Fruit fly (Drosophila melanogaster) whole organism, wandering third instar larva: ENCODE measurements around the gene lilli.

Experiments
- Abd-B ChIP-seq: fragments of >200 bp; optimal IDR thresholded peaks from 2 replicates; lab custom pipeline; 2017; ENCODE audit warnings: missing biosample characterization, missing genetic modification characterization
- CG32264 ChIP-seq: fragments of 200-800 bp; sonication (Bioruptor generic); optimal IDR thresholded peaks from 2 replicates; lab custom pipeline; 2016; ENCODE audit warnings: missing biosample characterization, missing genetic modification characterization
- CG9705 ChIP-seq: fragments of 200-800 bp; sonication (Bioruptor generic); optimal IDR thresholded peaks from 2 replicates; lab custom pipeline; 2018; ENCODE audit warnings: missing biosample characterization, mild to moderate bottlenecking, missing genetic modification characterization
- CrebA ChIP-seq: fragments of 200-800 bp; sonication (Bioruptor generic); optimal IDR thresholded peaks from 2 replicates; lab custom pipeline; 2016; ENCODE audit warnings: missing biosample characterization, mild to moderate bottlenecking, missing genetic modification characterization, borderline replicate concordance
- Dfd ChIP-seq: fragments of >200 bp; optimal IDR thresholded peaks from 2 replicates; lab custom pipeline; 2017; ENCODE audit warnings: missing biosample characterization, missing genetic modification characterization
- Dif ChIP-seq: fragments of 200-275, 200-300 bp; sonication (Bioruptor generic); optimal IDR thresholded peaks from 2 replicates; lab custom pipeline; 2018; ENCODE audit warnings: missing biosample characterization, missing genetic modification characterization; ENCODE audit not compliant: partially characterized antibody
- GATAd ChIP-seq: sonication (Bioruptor generic); optimal IDR thresholded peaks from 2 replicates; lab custom pipeline; 2016; ENCODE audit warnings: missing biosample characterization, missing genetic modification characterization
- HLH106 ChIP-seq: fragments of 200-800 bp; optimal IDR thresholded peaks from 3 replicates; lab custom pipeline; 2019; ENCODE audit warnings: missing biosample characterization, mild to moderate bottlenecking, missing genetic modification characterization, moderate library complexity
- Hnf4 ChIP-seq: fragments of 200-800 bp; sonication (Bioruptor generic); optimal IDR thresholded peaks from 2 replicates; lab custom pipeline; 2016; ENCODE audit warnings: missing biosample characterization, mild to moderate bottlenecking, missing genetic modification characterization
- Hr78 ChIP-seq: fragments of >200 bp; optimal IDR thresholded peaks from 2 replicates; lab custom pipeline; 2017; ENCODE audit warnings: missing biosample characterization, missing genetic modification characterization
- Hr83 ChIP-seq: fragments of 200-300 bp; sonication (Bioruptor generic); optimal IDR thresholded peaks from 2 replicates; lab custom pipeline; 2016; ENCODE audit warnings: missing biosample characterization, mild to moderate bottlenecking, missing genetic modification characterization, moderate library complexity; ENCODE audit not compliant: poor library complexity, severe bottlenecking
- Jra ChIP-seq: sonication (Bioruptor generic); optimal IDR thresholded peaks from 2 replicates; lab custom pipeline; 2016; ENCODE audit warnings: missing biosample characterization, missing genetic modification characterization
- Mio ChIP-seq: sonication (Bioruptor generic); optimal IDR thresholded peaks from 2 replicates; lab custom pipeline; 2016; ENCODE audit warnings: missing biosample characterization, missing genetic modification characterization
- Myc ChIP-seq: fragments of >200 bp; optimal IDR thresholded peaks from 2 replicates; lab custom pipeline; 2017
- N ChIP-seq: fragments of >200 bp; optimal IDR thresholded peaks from 2 replicates; lab custom pipeline; 2018; ENCODE audit warnings: missing biosample characterization, missing external identifiers, missing genetic modification characterization
- OdsH ChIP-seq: fragments of 200-800 bp; sonication (Bioruptor generic); optimal IDR thresholded peaks from 2 replicates; lab custom pipeline; 2016; ENCODE audit warnings: missing biosample characterization, mild to moderate bottlenecking, missing genetic modification characterization
- Rel ChIP-seq, 2 experiments: fragments of 200-800 bp; sonication (Bioruptor generic) in 1 of 2; optimal IDR thresholded peaks; 2 replicates in 1 of 2; 3 replicates in 1 of 2; lab custom pipeline; 2016 to 2019; ENCODE audit warnings: mild to moderate bottlenecking in 2 of 2, missing biosample characterization in 2 of 2, missing genetic modification characterization in 2 of 2, moderate library complexity in 1 of 2
- Sp1 ChIP-seq: fragments of 200-800 bp; sonication (Bioruptor generic); optimal IDR thresholded peaks from 3 replicates; lab custom pipeline; 2019; ENCODE audit warnings: missing biosample characterization, mild to moderate bottlenecking, missing genetic modification characterization, moderate library complexity
- Vsx2 ChIP-seq: fragments of 200-300, 225-300 bp; sonication (Bioruptor generic); optimal IDR thresholded peaks from 2 replicates; lab custom pipeline; 2018; ENCODE audit warnings: missing biosample characterization, missing genetic modification characterization; ENCODE audit not compliant: partially characterized antibody
- br ChIP-seq: fragments of 200-800 bp; sonication (Bioruptor generic); optimal IDR thresholded peaks from 2 replicates; lab custom pipeline; 2016; ENCODE audit warnings: missing biosample characterization, missing genetic modification characterization
- brk ChIP-seq: fragments of 200-800 bp; sonication (Bioruptor generic); optimal IDR thresholded peaks from 2 replicates; lab custom pipeline; 2016; ENCODE audit warnings: missing biosample characterization, mild to moderate bottlenecking, missing genetic modification characterization
- dl ChIP-seq, 2 experiments: fragments of 175-275, 200-275 bp in 1 of 2; fragments of 200-275 bp in 1 of 2; sonication (Bioruptor generic); optimal IDR thresholded peaks; lab custom pipeline; 2018; ENCODE audit warnings: mild to moderate bottlenecking in 2 of 2, missing biosample characterization in 2 of 2, missing genetic modification characterization in 2 of 2, moderate library complexity in 2 of 2; ENCODE audit not compliant: partially characterized antibody in 2 of 2, insufficient read depth in 1 of 2
- dmrt93B ChIP-seq: fragments of 200-800 bp; sonication (Bioruptor generic); optimal IDR thresholded peaks from 2 replicates; lab custom pipeline; 2018; ENCODE audit warnings: missing biosample characterization, mild to moderate bottlenecking, missing genetic modification characterization
- dsf ChIP-seq: sonication (Bioruptor generic); optimal IDR thresholded peaks from 2 replicates; lab custom pipeline; 2016; ENCODE audit warnings: missing biosample characterization, missing genetic modification characterization, borderline replicate concordance
- ey ChIP-seq: fragments of 200-800 bp; sonication (Bioruptor generic); optimal IDR thresholded peaks from 2 replicates; lab custom pipeline; 2016; ENCODE audit warnings: missing biosample characterization, missing genetic modification characterization
- foxo ChIP-seq, 2 experiments: fragments of 200-800 bp; sonication (Bioruptor generic); optimal IDR thresholded peaks; 2 replicates in 1 of 2; 3 replicates in 1 of 2; lab custom pipeline; 2016 to 2017; ENCODE audit warnings: missing biosample characterization in 2 of 2, missing genetic modification characterization in 2 of 2
- fru ChIP-seq: fragments of 200-800 bp; sonication (Bioruptor generic); optimal IDR thresholded peaks from 3 replicates; lab custom pipeline; 2016; ENCODE audit warnings: missing biosample characterization, mild to moderate bottlenecking, missing genetic modification characterization
- h ChIP-seq: fragments of 200-800 bp; sonication (Bioruptor generic); optimal IDR thresholded peaks from 3 replicates; lab custom pipeline; 2016; ENCODE audit warnings: missing biosample characterization, mild to moderate bottlenecking, missing genetic modification characterization
- jim ChIP-seq: fragments of 175-275, 200-325 bp; sonication (Bioruptor generic); optimal IDR thresholded peaks from 2 replicates; lab custom pipeline; 2016; ENCODE audit warnings: missing biosample characterization, mild to moderate bottlenecking, missing genetic modification characterization
- lola ChIP-seq: fragments of >200 bp; optimal IDR thresholded peaks from 2 replicates; lab custom pipeline; 2017; ENCODE audit warnings: missing biosample characterization, missing genetic modification characterization
- pan ChIP-seq: fragments of >200 bp; optimal IDR thresholded peaks from 2 replicates; lab custom pipeline; 2017
- psq ChIP-seq: fragments of 200-800 bp; sonication (Bioruptor generic); optimal IDR thresholded peaks from 3 replicates; lab custom pipeline; 2017; ENCODE audit warnings: missing biosample characterization, mild to moderate bottlenecking, missing genetic modification characterization, moderate library complexity
- rgr ChIP-seq: fragments of 200-800 bp; sonication (Bioruptor generic); optimal IDR thresholded peaks from 3 replicates; lab custom pipeline; 2016; ENCODE audit warnings: missing biosample characterization, mild to moderate bottlenecking, missing genetic modification characterization
- sage ChIP-seq: fragments of 200-800 bp; sonication (Bioruptor generic); optimal IDR thresholded peaks from 2 replicates; lab custom pipeline; 2016; ENCODE audit warnings: missing biosample characterization, mild to moderate bottlenecking, missing genetic modification characterization
- sv ChIP-seq: fragments of 200-800 bp; sonication (Bioruptor generic); optimal IDR thresholded peaks from 3 replicates; lab custom pipeline; 2016; ENCODE audit warnings: missing biosample characterization, missing genetic modification characterization
- tai ChIP-seq: sonication (Bioruptor generic); optimal IDR thresholded peaks from 2 replicates; lab custom pipeline; 2016; ENCODE audit warnings: missing biosample characterization, missing genetic modification characterization
- usp ChIP-seq: fragments of >200 bp; optimal IDR thresholded peaks from 2 replicates; lab custom pipeline; 2017; ENCODE audit warnings: missing biosample characterization, missing genetic modification characterization
- woc ChIP-seq: sonication (Bioruptor generic); optimal IDR thresholded peaks from 2 replicates; lab custom pipeline; 2016; ENCODE audit warnings: missing biosample characterization, mild to moderate bottlenecking, missing genetic modification characterization

lilli gene

dm6 chr2L:2976829-2977228, 91.1 kb downstream of the lilli start, which contains the start of the genes CG9641 and CG3165:
TSS of gene CG9641 (minus strand) at chr2L:2976862.
TSS of gene CG3165 (plus strand) at chr2L:2977122.
- TF ChIP-seq psq (GFP tag; lab: Kevin White, UChicago) (peak; percentile 79), jim (GFP tag; lab: Kevin White, UChicago) (no peak), ey (GFP tag; lab: Kevin White, UChicago) (peak; percentile 90), lola (no peak), N (GFP tag; lab: Kevin White, UChicago) (no peak), h (GFP tag; lab: Kevin White, UChicago) (no peak), CG9705 (GFP tag; lab: Kevin White, UChicago) (peak; percentile 89), sv (peak; percentile 89), Rel (GFP tag; optimal IDR thresholded peaks at IDR 0.05; lab: Kevin White, UChicago) (no peak), Rel (tag; optimal IDR thresholded peaks at IDR 0.05; lab: Kevin White, UChicago) (peak; percentile 68), GATAd (peak; percentile 71), dsf (GFP tag; lab: Kevin White, UChicago) (no peak), Myc (lab: Kevin White, UChicago) (no peak), Mio (GFP tag; lab: Kevin White, UChicago) (no peak), usp (GFP tag; lab: Kevin White, UChicago) (no peak), dmrt93B (GFP tag; lab: Kevin White, UChicago) (no peak), Hnf4 (no peak), sage (no peak), CrebA (GFP tag; lab: Kevin White, UChicago) (no peak), Abd-B (GFP tag; lab: Kevin White, UChicago) (no peak), fru (GFP tag; lab: Kevin White, UChicago) (no peak), HLH106 (tag; lab: Kevin White, UChicago) (peak; percentile 90), Hr83 (GFP tag; lab: Kevin White, UChicago) (peak; percentile 87), dl (GFP tag; optimal IDR thresholded peaks at IDR 0.05; lab: Kevin White, UChicago; ENCODE audit: insufficient read depth in 1 of 2, partially characterized antibody in 2 of 2) (no peak), Jra (GFP tag; lab: Kevin White, UChicago) (no peak), foxo (GFP tag; optimal IDR thresholded peaks at IDR 0.05; lab: Kevin White, UChicago) (peak in 1 of 2 experiments; percentile 93), pan (no peak), rgr (GFP tag; lab: Kevin White, UChicago) (no peak), OdsH (GFP tag; lab: Kevin White, UChicago) (peak; percentile 88), woc (GFP tag; lab: Kevin White, UChicago) (no peak), Dfd (no peak), br (GFP tag; lab: Kevin White, UChicago) (no peak), Hr78 (GFP tag; lab: Kevin White, UChicago) (no peak), tai (GFP tag; lab: Kevin White, UChicago) (no peak), Dif (GFP tag; lab: Kevin White, UChicago) (no peak), Vsx2 (GFP tag; lab: Kevin White, UChicago) (no peak), CG32264 (GFP tag; lab: Kevin White, UChicago) (no peak), Sp1 (GFP tag; lab: Kevin White, UChicago) (peak; percentile 85), brk (GFP tag; lab: Kevin White, UChicago) (no peak)

dm6 chr2L:2979091-2979490, 93.4 kb downstream of the lilli start, which contains the start of gene CG9643:
TSS of gene CG9643 (minus strand) at chr2L:2979288.
- TF ChIP-seq psq (GFP tag; lab: Kevin White, UChicago) (no peak), rgr (GFP tag; lab: Kevin White, UChicago) (no peak), OdsH (GFP tag; lab: Kevin White, UChicago) (no peak), Dfd (no peak), Dif (GFP tag; lab: Kevin White, UChicago) (no peak), fru (GFP tag; lab: Kevin White, UChicago) (no peak), Rel (GFP tag; optimal IDR thresholded peaks at IDR 0.05; lab: Kevin White, UChicago) (no peak), Rel (tag; optimal IDR thresholded peaks at IDR 0.05; lab: Kevin White, UChicago) (peak; percentile 100), pan (no peak), HLH106 (tag; lab: Kevin White, UChicago) (no peak), Vsx2 (GFP tag; lab: Kevin White, UChicago) (no peak), Myc (lab: Kevin White, UChicago) (peak; percentile 84), Hnf4 (no peak), sv (no peak), dsf (GFP tag; lab: Kevin White, UChicago) (no peak), Jra (GFP tag; lab: Kevin White, UChicago) (no peak), tai (GFP tag; lab: Kevin White, UChicago) (no peak)
- TF ChIP-seq, all 38 proteins: peak for 2
